Worm (Caenorhabditis elegans) whole organism, L1 larva: ENCODE results near the gene mac-1.

Experiments
- C04F5.9 ChIP-seq: sonication (generic microtip); optimal IDR thresholded peaks from 2 replicates; lab custom pipeline; 2016; ENCODE audit warnings: missing genetic modification characterization, missing compliant biosample characterization
- C16A3.4 ChIP-seq: fragments of 150-350 bp; optimal IDR thresholded peaks from 2 replicates; lab custom pipeline; 2014; ENCODE audit warnings: missing biosample characterization, missing genetic modification characterization
- F16B12.6 ChIP-seq: fragments of 150-350 bp; optimal IDR thresholded peaks from 2 replicates; lab custom pipeline; 2014; ENCODE audit warnings: missing biosample characterization, missing genetic modification characterization
- Y116A8C.19 ChIP-seq: sonication (generic microtip); optimal IDR thresholded peaks from 2 replicates; lab custom pipeline; 2016; ENCODE audit warnings: missing compliant biosample characterization, missing genetic modification characterization, borderline replicate concordance
- aha-1 ChIP-seq: fragments of 150-350 bp; optimal IDR thresholded peaks from 2 replicates; lab custom pipeline; 2014; ENCODE audit warnings: missing biosample characterization, missing genetic modification characterization
- alr-1 ChIP-seq: fragments of 200-800 bp; sonication (Bioruptor generic); optimal IDR thresholded peaks from 2 replicates; lab custom pipeline; 2018; ENCODE audit warnings: borderline replicate concordance, mild to moderate bottlenecking, missing genetic modification characterization, missing compliant biosample characterization
- aly-2 ChIP-seq: fragments of 150-350 bp; optimal IDR thresholded peaks from 2 replicates; lab custom pipeline; 2014; ENCODE audit warnings: missing biosample characterization, missing genetic modification characterization
- ama-1 ChIP-seq: fragments of 150-350 bp; optimal IDR thresholded peaks from 2 replicates; lab custom pipeline; 2014
- ceh-82 ChIP-seq, 3 experiments: fragments of 150-350 bp in 1 of 3; sonication (generic microtip) in 2 of 3; optimal IDR thresholded peaks; 2 replicates each; lab custom pipeline; 2014 to 2017; ENCODE audit warnings: missing biosample characterization in 3 of 3, missing genetic modification characterization in 3 of 3
- ceh-88 ChIP-seq: fragments of 200-800 bp; sonication (Bioruptor generic); IDR thresholded peaks from 2 replicates; pipeline ENCODE4 v1.3.6; 2022; ENCODE audit warnings: missing genetic modification characterization, missing compliant biosample characterization
- ceh-90 ChIP-seq: sonication (generic microtip); optimal IDR thresholded peaks from 2 replicates; lab custom pipeline; 2016; ENCODE audit warnings: missing genetic modification characterization, missing compliant biosample characterization
- ces-1 ChIP-seq: fragments of 150-350 bp; optimal IDR thresholded peaks from 2 replicates; lab custom pipeline; 2014; ENCODE audit warnings: missing biosample characterization, missing genetic modification reagents, missing genetic modification characterization
- dsc-1 ChIP-seq: sonication (generic microtip); optimal IDR thresholded peaks from 2 replicates; lab custom pipeline; 2016; ENCODE audit warnings: mild to moderate bottlenecking, missing genetic modification characterization, missing compliant biosample characterization
- elt-3 ChIP-seq, 6 experiments: fragments of 150-350 bp in 1 of 6; sonication (generic microtip); optimal IDR thresholded peaks; 2 replicates each; lab custom pipeline; 2017 to 2018; ENCODE audit warnings: missing biosample characterization in 6 of 6, missing genetic modification characterization in 6 of 6, inconsistent platforms in 1 of 6
- ets-5 ChIP-seq: fragments of 200-800 bp; sonication (Bioruptor generic); IDR thresholded peaks from 2 replicates; pipeline ENCODE4 v1.3.6; 2022; ENCODE audit warnings: missing genetic modification characterization, missing compliant biosample characterization
- fkh-10 ChIP-seq: sonication (generic microtip); optimal IDR thresholded peaks from 2 replicates; lab custom pipeline; 2017; ENCODE audit warnings: missing biosample characterization, missing genetic modification reagents, missing genetic modification characterization
- fkh-4 ChIP-seq: sonication (generic microtip); optimal IDR thresholded peaks from 2 replicates; lab custom pipeline; 2016; ENCODE audit warnings: missing compliant biosample characterization, missing genetic modification characterization, borderline replicate concordance
- fkh-8 ChIP-seq: sonication (generic microtip); optimal IDR thresholded peaks from 2 replicates; lab custom pipeline; 2016; ENCODE audit warnings: mild to moderate bottlenecking, missing genetic modification characterization, missing compliant biosample characterization
- hlh-4 ChIP-seq: sonication (generic microtip); optimal IDR thresholded peaks from 2 replicates; lab custom pipeline; 2016; ENCODE audit warnings: mild to moderate bottlenecking, missing genetic modification characterization, missing compliant biosample characterization
- hpl-2 ChIP-seq: fragments of 150-350 bp; optimal IDR thresholded peaks from 2 replicates; lab custom pipeline; 2014; ENCODE audit warnings: missing biosample characterization, missing genetic modification reagents, missing genetic modification characterization
- irx-1 ChIP-seq: sonication (generic microtip); optimal IDR thresholded peaks from 2 replicates; lab custom pipeline; 2016; ENCODE audit warnings: missing genetic modification characterization, missing compliant biosample characterization
- isw-1 ChIP-seq: fragments of 200-800 bp; sonication (Bioruptor generic); IDR thresholded peaks from 2 replicates; pipeline ENCODE4 v1.3.6; 2022; ENCODE audit warnings: missing genetic modification characterization, missing compliant biosample characterization
- jun-1 ChIP-seq: fragments of 150-350 bp; optimal IDR thresholded peaks from 2 replicates; lab custom pipeline; 2014; ENCODE audit warnings: missing biosample characterization, missing genetic modification reagents, missing genetic modification characterization
- lin-13 ChIP-seq: fragments of 150-350 bp; optimal IDR thresholded peaks from 2 replicates; lab custom pipeline; 2014; ENCODE audit warnings: missing biosample characterization, missing genetic modification reagents, missing genetic modification characterization
- lin-14 ChIP-seq: fragments of 200-800 bp; sonication (Bioruptor generic); optimal IDR thresholded peaks from 2 replicates; lab custom pipeline; 2018; ENCODE audit warnings: mild to moderate bottlenecking, missing genetic modification characterization, moderate library complexity, missing compliant biosample characterization
- lin-35 ChIP-seq, 2 experiments: fragments of 150-350 bp; optimal IDR thresholded peaks; 2 replicates each; lab custom pipeline; 2014; ENCODE audit warnings: missing biosample characterization in 2 of 2, missing genetic modification characterization in 2 of 2, missing genetic modification reagents in 2 of 2
- lin-39 ChIP-seq: fragments of 150-350 bp; optimal IDR thresholded peaks from 2 replicates; lab custom pipeline; 2014; ENCODE audit warnings: missing biosample characterization, missing genetic modification reagents, missing genetic modification characterization
- lir-3 ChIP-seq: sonication (generic microtip); optimal IDR thresholded peaks from 2 replicates; lab custom pipeline; 2016; ENCODE audit warnings: mild to moderate bottlenecking, missing genetic modification characterization, moderate library complexity, missing compliant biosample characterization; ENCODE audit not compliant: poor library complexity
- lsy-2 ChIP-seq, 2 experiments: fragments of 150-350 bp; optimal IDR thresholded peaks; 2 replicates each; lab custom pipeline; 2014; ENCODE audit warnings: missing biosample characterization in 2 of 2, missing genetic modification characterization in 2 of 2
- mdl-1 ChIP-seq, 2 experiments: fragments of 150-350 bp; optimal IDR thresholded peaks; 2 replicates each; lab custom pipeline; 2014 to 2017; ENCODE audit warnings: missing biosample characterization in 2 of 2, missing genetic modification characterization in 2 of 2, inconsistent platforms in 1 of 2
- mep-1 ChIP-seq: fragments of 150-350 bp; optimal IDR thresholded peaks from 2 replicates; lab custom pipeline; 2014; ENCODE audit warnings: missing biosample characterization, missing genetic modification characterization
- nhr-19 ChIP-seq: fragments of 200-800 bp; sonication (Bioruptor generic); conservative IDR thresholded peaks from 2 replicates; pipeline ENCODE4 v1.3.6; 2022; ENCODE audit warnings: missing genetic modification characterization, missing compliant biosample characterization
- nhr-28 ChIP-seq: fragments of 150-350 bp; optimal IDR thresholded peaks from 2 replicates; lab custom pipeline; 2014; ENCODE audit warnings: missing biosample characterization, missing genetic modification characterization
- nhr-47 ChIP-seq: sonication (generic microtip); optimal IDR thresholded peaks from 2 replicates; lab custom pipeline; 2016; ENCODE audit warnings: mild to moderate bottlenecking, missing genetic modification characterization, moderate library complexity, missing compliant biosample characterization
- nhr-76 ChIP-seq: sonication (generic microtip); optimal IDR thresholded peaks from 2 replicates; lab custom pipeline; 2017; ENCODE audit warnings: missing biosample characterization, missing genetic modification characterization
- nhr-77 ChIP-seq: fragments of 150-350 bp; optimal IDR thresholded peaks from 2 replicates; lab custom pipeline; 2014; ENCODE audit warnings: missing biosample characterization, missing genetic modification characterization
- nhr-90 ChIP-seq: sonication (generic microtip); optimal IDR thresholded peaks from 2 replicates; lab custom pipeline; 2016; ENCODE audit warnings: mild to moderate bottlenecking, missing genetic modification characterization, missing compliant biosample characterization; ENCODE audit not compliant: poor library complexity
- pag-3 ChIP-seq: sonication (generic microtip); optimal IDR thresholded peaks from 2 replicates; lab custom pipeline; 2017; ENCODE audit warnings: missing genetic modification characterization, mild to moderate bottlenecking, missing compliant biosample characterization, antibody characterized with exemption, borderline replicate concordance; ENCODE audit not compliant: insufficient read depth
- pax-3 ChIP-seq: fragments of 200-800 bp; sonication (Bioruptor generic); optimal IDR thresholded peaks from 2 replicates; lab custom pipeline; 2018; ENCODE audit warnings: mild to moderate bottlenecking, missing genetic modification characterization, moderate library complexity, missing compliant biosample characterization
- rnt-1 ChIP-seq: sonication (generic microtip); optimal IDR thresholded peaks from 2 replicates; lab custom pipeline; 2016; ENCODE audit warnings: mild to moderate bottlenecking, missing genetic modification characterization, moderate library complexity, missing compliant biosample characterization
- skn-1 ChIP-seq: fragments of 150-350 bp; optimal IDR thresholded peaks from 2 replicates; lab custom pipeline; 2014; ENCODE audit warnings: missing biosample characterization, missing genetic modification characterization
- snu-23 ChIP-seq: sonication (generic microtip); optimal IDR thresholded peaks from 2 replicates; lab custom pipeline; 2016; ENCODE audit warnings: missing genetic modification characterization, missing compliant biosample characterization
- sox-4 ChIP-seq: sonication (generic microtip); optimal IDR thresholded peaks from 2 replicates; lab custom pipeline; 2016; ENCODE audit warnings: missing genetic modification characterization, missing compliant biosample characterization
- sptf-1 ChIP-seq: fragments of 150-350 bp; optimal IDR thresholded peaks from 2 replicates; lab custom pipeline; 2014; ENCODE audit warnings: missing biosample characterization, missing genetic modification characterization
- sup-37 ChIP-seq: fragments of 200-800 bp; sonication (Bioruptor generic); optimal IDR thresholded peaks from 2 replicates; lab custom pipeline; 2018; ENCODE audit warnings: mild to moderate bottlenecking, missing genetic modification characterization, missing compliant biosample characterization
- swsn-7 ChIP-seq: sonication (generic microtip); optimal IDR thresholded peaks from 2 replicates; lab custom pipeline; 2016; ENCODE audit warnings: missing genetic modification characterization, missing compliant biosample characterization
- tbx-2 ChIP-seq: sonication (generic microtip); optimal IDR thresholded peaks from 2 replicates; lab custom pipeline; 2016; ENCODE audit warnings: missing genetic modification characterization, missing compliant biosample characterization
- unc-30 ChIP-seq: sonication (generic microtip); optimal IDR thresholded peaks from 2 replicates; lab custom pipeline; 2017; ENCODE audit warnings: missing biosample characterization, missing genetic modification characterization
- unc-86 ChIP-seq: sonication (generic microtip); optimal IDR thresholded peaks from 2 replicates; lab custom pipeline; 2016; ENCODE audit warnings: missing genetic modification characterization, missing compliant biosample characterization
- vab-15 ChIP-seq: sonication (generic microtip); optimal IDR thresholded peaks from 2 replicates; lab custom pipeline; 2017; ENCODE audit warnings: missing genotype, mild to moderate bottlenecking, missing genetic modification characterization, missing compliant biosample characterization
- zag-1 ChIP-seq: fragments of 150-350 bp; optimal IDR thresholded peaks from 2 replicates; lab custom pipeline; 2014; ENCODE audit warnings: missing biosample characterization, missing genetic modification characterization
- ztf-4 ChIP-seq: fragments of 150-350 bp; optimal IDR thresholded peaks from 2 replicates; lab custom pipeline; 2014; ENCODE audit warnings: missing biosample characterization, missing genetic modification characterization

Gene mac-1

ce11 chrII:13337959-13338358 is 17.2 kb upstream of the mac-1 start, which contains the start of gene mrpl-20 (continued):
- peak; percentile 30 for TF ChIP-seq rnt-1 (tag; lab: Kevin White, UChicago)
- peak; percentile 26 for TF ChIP-seq mep-1 (tag; lab: Kevin White, UChicago)
- TF ChIP-seq lir-3 (tag; lab: Kevin White, UChicago) = no peak
- peak; percentile 37 for TF ChIP-seq dsc-1 (tag; lab: Kevin White, UChicago)
- no peak for TF ChIP-seq ces-1 (GFP tag; lab: Kevin White, UChicago)
- no peak for TF ChIP-seq alr-1 (tag; lab: Kevin White, UChicago)
- TF ChIP-seq sox-4 (tag; lab: Kevin White, UChicago) = no peak
- peak; percentile 27 for TF ChIP-seq unc-86 (tag; lab: Kevin White, UChicago)
- TF ChIP-seq Y116A8C.19 (tag; lab: Kevin White, UChicago) = no peak
- TF ChIP-seq lin-35 (GFP tag; optimal IDR thresholded peaks at IDR 0.05; lab: Kevin White, UChicago) = peak; percentile 43 to 60
- no peak for TF ChIP-seq ceh-88 (GFP tag; lab: Robert Waterston, UW)
- TF ChIP-seq ztf-4 = no peak
- TF ChIP-seq aly-2 (tag; lab: Kevin White, UChicago) = no peak
- TF ChIP-seq F16B12.6 = no peak
- no peak for TF ChIP-seq sup-37 (GFP tag; lab: Kevin White, UChicago)
- TF ChIP-seq lin-39 (tag; lab: Kevin White, UChicago) = peak; percentile 30
- TF ChIP-seq swsn-7 = peak; percentile 52
- no peak for TF ChIP-seq skn-1 (tag; lab: Kevin White, UChicago)
- no peak for TF ChIP-seq nhr-76 (tag; lab: Kevin White, UChicago)
- no peak for TF ChIP-seq sptf-1
- TF ChIP-seq lin-13 (GFP tag; lab: Kevin White, UChicago) = no peak
- TF ChIP-seq hpl-2 = no peak
- TF ChIP-seq mdl-1 (tag; optimal IDR thresholded peaks at IDR 0.05; lab: Kevin White, UChicago) = no peak
- TF ChIP-seq nhr-28 (tag; lab: Kevin White, UChicago) = no peak
- no peak for TF ChIP-seq ets-5 (GFP tag; lab: Robert Waterston, UW)
- no peak for TF ChIP-seq ama-1
- no peak for TF ChIP-seq ceh-90
- TF ChIP-seq pag-3 (tag; lab: Kevin White, UChicago) = no peak
- TF ChIP-seq C04F5.9 (tag; lab: Kevin White, UChicago) = no peak
- no peak for TF ChIP-seq fkh-10 (GFP tag; lab: Kevin White, UChicago)
- TF ChIP-seq nhr-90 (tag; lab: Kevin White, UChicago) = no peak
- no peak for TF ChIP-seq isw-1
- peak; percentile 57 for TF ChIP-seq nhr-47
- no peak for TF ChIP-seq jun-1
- TF ChIP-seq tbx-2 = peak; percentile 41
- no peak for TF ChIP-seq zag-1 (tag; lab: Kevin White, UChicago)
- no peak for TF ChIP-seq irx-1 (tag; lab: Kevin White, UChicago)
- TF ChIP-seq lsy-2 (tag; optimal IDR thresholded peaks at IDR 0.05; lab: Kevin White, UChicago) = peak; percentile 49 to 64
- no peak for TF ChIP-seq vab-15 (tag; lab: Kevin White, UChicago)
- no peak for TF ChIP-seq nhr-19
- TF ChIP-seq nhr-77 (tag; lab: Kevin White, UChicago) = no peak
- peak; percentile 42 for TF ChIP-seq lin-14

ce11 chrII:13334966-13335698 is 14.4 kb upstream of the mac-1 start:
- no peak for TF ChIP-seq fkh-4 (tag; lab: Kevin White, UChicago)
- TF ChIP-seq ceh-82 (tag; optimal IDR thresholded peaks at IDR 0.05; lab: Kevin White, UChicago) = peak; percentile 49 to 64 (median 51)
- no peak for TF ChIP-seq unc-30 (tag; lab: Kevin White, UChicago)
- peak; percentile 30 for TF ChIP-seq C16A3.4 (tag; lab: Kevin White, UChicago)
- TF ChIP-seq pax-3 (tag; lab: Kevin White, UChicago) = peak; percentile 57
- peak; percentile 45 for TF ChIP-seq sup-37 (GFP tag; lab: Kevin White, UChicago)
- peak; percentile 94 for TF ChIP-seq snu-23 (GFP tag; lab: Kevin White, UChicago)
- TF ChIP-seq hlh-4 (tag; lab: Kevin White, UChicago) = no peak
- peak; percentile 49 for TF ChIP-seq nhr-90 (tag; lab: Kevin White, UChicago)
- TF ChIP-seq vab-15 (tag; lab: Kevin White, UChicago) = no peak
- no peak for TF ChIP-seq aha-1
- peak in 1 of 2 experiments; percentile 73 for TF ChIP-seq mdl-1 (tag; optimal IDR thresholded peaks at IDR 0.05; lab: Kevin White, UChicago)
- TF ChIP-seq ztf-4 = peak; percentile 82
- peak in 1 of 6 experiments; percentile 51 for TF ChIP-seq elt-3 (tag; optimal IDR thresholded peaks at IDR 0.05; lab: Kevin White, UChicago)
- TF ChIP-seq fkh-8 = peak; percentile 95
- peak; percentile 49 for TF ChIP-seq mep-1 (tag; lab: Kevin White, UChicago)
- peak; percentile 48 for TF ChIP-seq C04F5.9 (tag; lab: Kevin White, UChicago)
- no peak for TF ChIP-seq ces-1 (GFP tag; lab: Kevin White, UChicago)
